Worm (Caenorhabditis elegans): ENCODE results near the gene sru-2.

ce11 chrIV:9535105-9535504 lies 49.0 kb downstream of the sru-2 start:
- TF ChIP-seq nhr-28 (tag; optimal IDR thresholded peaks at IDR 0.05) (no peak), elt-3 (tag; optimal IDR thresholded peaks at IDR 0.05) (peak; percentile 21), mep-1 (tag; optimal IDR thresholded peaks at IDR 0.05) (no peak), ces-1 (GFP tag; optimal IDR thresholded peaks at IDR 0.05) (no peak)
